Worm (Caenorhabditis elegans) whole organism, L2 larva: ENCODE data around the gene C14A4.7.

Source experiments
- R02D3.7 ChIP-seq: fragments of 150-350 bp; optimal IDR thresholded peaks from 2 replicates; lab custom pipeline; 2014; ENCODE audit warnings: missing biosample characterization, missing genetic modification characterization
- Y55F3AM.14 ChIP-seq: fragments of 200-800 bp; sonication (Bioruptor generic); optimal IDR thresholded peaks from 2 replicates; lab custom pipeline; 2018; ENCODE audit warnings: mild to moderate bottlenecking, missing genetic modification characterization, missing compliant biosample characterization
- aly-2 ChIP-seq: fragments of 150-350 bp; optimal IDR thresholded peaks from 2 replicates; lab custom pipeline; 2014; ENCODE audit warnings: missing biosample characterization, missing genetic modification characterization
- ama-1 ChIP-seq: fragments of 150-350 bp; optimal IDR thresholded peaks from 2 replicates; lab custom pipeline; 2018; ENCODE audit warnings: inconsistent platforms
- blmp-1 ChIP-seq: sonication (generic microtip); optimal IDR thresholded peaks from 2 replicates; lab custom pipeline; 2017; ENCODE audit warnings: missing genetic modification characterization, mild to moderate bottlenecking, missing compliant biosample characterization, antibody characterized with exemption, moderate library complexity; ENCODE audit not compliant: insufficient read depth
- ceh-16 ChIP-seq: fragments of 150-350 bp; optimal IDR thresholded peaks from 2 replicates; lab custom pipeline; 2014; ENCODE audit warnings: missing biosample characterization, missing genetic modification characterization
- ceh-82 ChIP-seq: fragments of 150-350 bp; optimal IDR thresholded peaks from 2 replicates; lab custom pipeline; 2014; ENCODE audit warnings: missing biosample characterization, missing genetic modification characterization
- dmd-4 ChIP-seq: sonication (generic microtip); optimal IDR thresholded peaks from 2 replicates; lab custom pipeline; 2017; ENCODE audit warnings: missing biosample characterization, missing genetic modification characterization
- egl-27 ChIP-seq: sonication (generic microtip); optimal IDR thresholded peaks from 3 replicates; lab custom pipeline; 2017; ENCODE audit warnings: missing biosample characterization, missing genetic modification reagents, missing genetic modification characterization
- elt-3 ChIP-seq: sonication (generic microtip); optimal IDR thresholded peaks from 2 replicates; lab custom pipeline; 2017; ENCODE audit warnings: missing biosample characterization, missing genetic modification characterization
- fos-1 ChIP-seq: fragments of 150-350 bp; optimal IDR thresholded peaks from 2 replicates; lab custom pipeline; 2014; ENCODE audit warnings: missing biosample characterization, missing genetic modification characterization
- gmeb-1 ChIP-seq: fragments of 150-350 bp; optimal IDR thresholded peaks from 2 replicates; lab custom pipeline; 2014; ENCODE audit warnings: missing biosample characterization, missing genetic modification characterization
- lin-13 ChIP-seq: fragments of 150-350 bp; optimal IDR thresholded peaks from 2 replicates; lab custom pipeline; 2014; ENCODE audit warnings: missing biosample characterization, missing genetic modification reagents, missing genetic modification characterization
- lin-39 ChIP-seq: fragments of 150-350 bp; optimal IDR thresholded peaks from 2 replicates; lab custom pipeline; 2014; ENCODE audit warnings: missing biosample characterization, missing genetic modification reagents, missing genetic modification characterization
- lsy-2 ChIP-seq, 2 experiments: fragments of 150-350 bp in 1 of 2; sonication (generic microtip) in 1 of 2; optimal IDR thresholded peaks; 2 replicates each; lab custom pipeline; 2014 to 2017; ENCODE audit warnings: missing biosample characterization in 2 of 2, missing genetic modification characterization in 2 of 2
- mab-5 ChIP-seq: fragments of 150-350 bp; optimal IDR thresholded peaks from 2 replicates; lab custom pipeline; 2014; ENCODE audit warnings: missing biosample characterization, missing genetic modification characterization
- mbf-1 ChIP-seq: sonication (generic microtip); optimal IDR thresholded peaks from 2 replicates; lab custom pipeline; 2017; ENCODE audit warnings: missing biosample characterization, missing genetic modification characterization
- mdl-1 ChIP-seq, 2 experiments: fragments of 150-350 bp in 1 of 2; sonication (generic microtip) in 1 of 2; optimal IDR thresholded peaks; 2 replicates each; lab custom pipeline; 2017; ENCODE audit warnings: missing biosample characterization in 2 of 2, missing genetic modification characterization in 2 of 2
- nhr-10 ChIP-seq: sonication (generic microtip); optimal IDR thresholded peaks from 2 replicates; lab custom pipeline; 2017; ENCODE audit warnings: missing biosample characterization, missing genetic modification characterization
- nhr-11 ChIP-seq: fragments of 150-350 bp; optimal IDR thresholded peaks from 2 replicates; lab custom pipeline; 2014; ENCODE audit warnings: missing biosample characterization, missing genetic modification characterization
- nhr-129 ChIP-seq: fragments of 150-350 bp; optimal IDR thresholded peaks from 2 replicates; lab custom pipeline; 2014; ENCODE audit warnings: missing biosample characterization, missing genetic modification characterization
- nhr-21 ChIP-seq: fragments of 150-350 bp; optimal IDR thresholded peaks from 2 replicates; lab custom pipeline; 2014; ENCODE audit warnings: missing biosample characterization, missing genetic modification characterization
- nhr-23 ChIP-seq: fragments of 150-350 bp; optimal IDR thresholded peaks from 2 replicates; lab custom pipeline; 2014; ENCODE audit warnings: missing biosample characterization, missing genetic modification reagents, missing genetic modification characterization
- nhr-237 ChIP-seq: fragments of 150-350 bp; optimal IDR thresholded peaks from 2 replicates; lab custom pipeline; 2014; ENCODE audit warnings: missing biosample characterization, missing genetic modification characterization
- nhr-25 ChIP-seq: fragments of 150-350 bp; sonication (generic microtip); optimal IDR thresholded peaks from 3 replicates; lab custom pipeline; 2014; ENCODE audit warnings: missing biosample characterization, missing genetic modification characterization
- nhr-6 ChIP-seq: fragments of 150-350 bp; optimal IDR thresholded peaks from 2 replicates; lab custom pipeline; 2014; ENCODE audit warnings: missing biosample characterization, missing genetic modification characterization
- nhr-77 ChIP-seq: fragments of 150-350 bp; optimal IDR thresholded peaks from 2 replicates; lab custom pipeline; 2014; ENCODE audit warnings: missing biosample characterization, missing genetic modification characterization
- peb-1 ChIP-seq: fragments of 150-350 bp; optimal IDR thresholded peaks from 2 replicates; lab custom pipeline; 2014; ENCODE audit warnings: missing biosample characterization, missing genetic modification characterization
- sem-4 ChIP-seq: fragments of 150-350 bp; optimal IDR thresholded peaks from 2 replicates; lab custom pipeline; 2014; ENCODE audit warnings: missing biosample characterization, missing genetic modification reagents, missing genetic modification characterization
- snpc-4 ChIP-seq: fragments of 150-350 bp; optimal IDR thresholded peaks from 2 replicates; lab custom pipeline; 2014; ENCODE audit warnings: missing biosample characterization, missing genetic modification characterization
- unc-39 ChIP-seq: fragments of 150-350 bp; optimal IDR thresholded peaks from 2 replicates; lab custom pipeline; 2014; ENCODE audit warnings: missing biosample characterization, missing genetic modification characterization
- unc-55 ChIP-seq: fragments of 150-350 bp; sonication (generic microtip); optimal IDR thresholded peaks from 3 replicates; lab custom pipeline; 2014; ENCODE audit warnings: missing biosample characterization, missing genetic modification reagents, missing genetic modification characterization
- unc-62 ChIP-seq: fragments of 150-350 bp; optimal IDR thresholded peaks from 2 replicates; lab custom pipeline; 2014; ENCODE audit warnings: missing biosample characterization, missing genetic modification reagents, missing genetic modification characterization
- zag-1 ChIP-seq: fragments of 150-350 bp; optimal IDR thresholded peaks from 2 replicates; lab custom pipeline; 2014; ENCODE audit warnings: missing biosample characterization, missing genetic modification characterization
- ztf-1 ChIP-seq: fragments of 200-800 bp; sonication (Bioruptor generic); conservative IDR thresholded peaks from 2 replicates; pipeline ENCODE4 v1.3.6; 2022; ENCODE audit warnings: missing genetic modification characterization, missing compliant biosample characterization
- ztf-11 ChIP-seq: sonication (generic microtip); optimal IDR thresholded peaks from 2 replicates; lab custom pipeline; 2017; ENCODE audit warnings: missing biosample characterization, missing genetic modification characterization
- ztf-4 ChIP-seq: fragments of 150-350 bp; optimal IDR thresholded peaks from 2 replicates; lab custom pipeline; 2014; ENCODE audit warnings: missing biosample characterization, missing genetic modification characterization

C14A4.7 gene

ce11 chrII:10584036-10584435 lies 12.3 kb downstream of the C14A4.7 start, which contains the start of gene algn-9:
Gene algn-9 (plus strand): TSS chrII:10584336.
- no peak for TF ChIP-seq gmeb-1 (tag; lab: Kevin White, UChicago)
- no peak for TF ChIP-seq nhr-10 (tag; lab: Kevin White, UChicago)
- TF ChIP-seq lin-39 (tag; lab: Kevin White, UChicago): no peak
- TF ChIP-seq nhr-77 (tag; lab: Kevin White, UChicago): no peak
- no peak for TF ChIP-seq blmp-1
- no peak for TF ChIP-seq nhr-11 (tag; lab: Kevin White, UChicago)
- no peak for TF ChIP-seq elt-3
- TF ChIP-seq nhr-237 (tag; lab: Kevin White, UChicago): no peak
- no peak for TF ChIP-seq peb-1
- TF ChIP-seq ztf-4 (tag; lab: Kevin White, UChicago): no peak
- no peak for TF ChIP-seq fos-1
- TF ChIP-seq egl-27 (tag; lab: Kevin White, UChicago): no peak
- no peak for TF ChIP-seq ztf-1
- TF ChIP-seq dmd-4 (tag; lab: Kevin White, UChicago): no peak
- TF ChIP-seq aly-2 (tag; lab: Kevin White, UChicago): no peak

ce11 chrII:10582318-10582717 lies 14.0 kb downstream of the C14A4.7 start, which contains the start of gene mrps-22:
Gene mrps-22 (plus strand): TSS chrII:10582618.
- no peak for TF ChIP-seq ama-1 (lab: Kevin White, UChicago)
- TF ChIP-seq sem-4: no peak
- TF ChIP-seq nhr-23 (tag; lab: Kevin White, UChicago): no peak
- TF ChIP-seq mdl-1 (tag; optimal IDR thresholded peaks at IDR 0.05; lab: Kevin White, UChicago): no peak
- TF ChIP-seq nhr-10 (tag; lab: Kevin White, UChicago): no peak
- no peak for TF ChIP-seq R02D3.7 (tag; lab: Kevin White, UChicago)
- TF ChIP-seq ceh-82: no peak
- no peak for TF ChIP-seq peb-1
- no peak for TF ChIP-seq ztf-4 (tag; lab: Kevin White, UChicago)
- TF ChIP-seq snpc-4 (tag; lab: Kevin White, UChicago): no peak
- TF ChIP-seq elt-3: no peak
- TF ChIP-seq ztf-1: no peak
- no peak for TF ChIP-seq aly-2 (tag; lab: Kevin White, UChicago)
- TF ChIP-seq nhr-25: no peak
- no peak for TF ChIP-seq lin-13 (GFP tag; lab: Kevin White, UChicago)
- no peak for TF ChIP-seq nhr-237 (tag; lab: Kevin White, UChicago)
- TF ChIP-seq nhr-129 (tag; lab: Kevin White, UChicago): no peak

ce11 chrII:10580833-10581232 lies 15.5 kb downstream of the C14A4.7 start, which contains the start of gene dap-3:
Gene dap-3 (plus strand): TSS chrII:10581133.
- TF ChIP-seq sem-4 (no peak), mbf-1 (tag; lab: Kevin White, UChicago) (no peak), zag-1 (tag; lab: Kevin White, UChicago) (no peak), nhr-10 (tag; lab: Kevin White, UChicago) (no peak), unc-62 (no peak), fos-1 (no peak), nhr-23 (tag; lab: Kevin White, UChicago) (no peak), ama-1 (lab: Kevin White, UChicago) (no peak)

- no peak for TF ChIP-seq nhr-21
- no peak for TF ChIP-seq Y55F3AM.14
- no peak for TF ChIP-seq nhr-23 (tag; lab: Kevin White, UChicago)
- no peak for TF ChIP-seq gmeb-1 (tag; lab: Kevin White, UChicago)
- no peak for TF ChIP-seq nhr-6 (tag; lab: Kevin White, UChicago)
- TF ChIP-seq dmd-4 (tag; lab: Kevin White, UChicago): no peak
- no peak for TF ChIP-seq ama-1 (lab: Kevin White, UChicago)
- no peak for TF ChIP-seq blmp-1
- TF ChIP-seq unc-55 (GFP tag; lab: Kevin White, UChicago): no peak
- no peak for TF ChIP-seq lin-39 (tag; lab: Kevin White, UChicago)
- TF ChIP-seq ceh-16: no peak
- TF ChIP-seq ztf-11 (tag; lab: Kevin White, UChicago): no peak
- TF ChIP-seq nhr-129 (tag; lab: Kevin White, UChicago): no peak
- TF ChIP-seq lsy-2 (tag; optimal IDR thresholded peaks at IDR 0.05; lab: Kevin White, UChicago): no peak
- no peak for TF ChIP-seq mbf-1 (tag; lab: Kevin White, UChicago)
- no peak for TF ChIP-seq mab-5 (tag; lab: Kevin White, UChicago)
- no peak for TF ChIP-seq nhr-77 (tag; lab: Kevin White, UChicago)
- no peak for TF ChIP-seq nhr-10 (tag; lab: Kevin White, UChicago)
- TF ChIP-seq unc-39 (tag; lab: Kevin White, UChicago): no peak
Observed at ce11 chrII:10579655-10580054, 16.7 kb downstream of the C14A4.7 start, which contains the start of gene dohh-1. Gene dohh-1 (plus strand): TSS chrII:10579955.
